Worm (Caenorhabditis elegans): ENCODE results near the gene lad-2.

- TF ChIP-seq ama-1 (optimal IDR thresholded peaks at IDR 0.05) (no peak), hmbx-1 (tag; optimal IDR thresholded peaks at IDR 0.05) (no peak), ceh-36 (tag; optimal IDR thresholded peaks at IDR 0.05) (no peak), aly-1 (tag; optimal IDR thresholded peaks at IDR 0.05) (no peak), tra-4 (tag; optimal IDR thresholded peaks at IDR 0.05) (no peak)
Observed at ce11 chrIV:2995372-2995771, 17.1 kb upstream of the lad-2 start, which contains the start of gene Y54G2A.26.
